Worm (Caenorhabditis elegans): ENCODE results near the gene sra-9.

sra-9 gene

ce11 chrII:9516836-9517235, 15.3 kb upstream of the sra-9 start, which contains the start of gene gcy-1:
Gene gcy-1, minus strand, starts transcription at chrII:9516936.
- TF ChIP-seq him-1 (tag; optimal IDR thresholded peaks at IDR 0.05) = no peak
- no peak for TF ChIP-seq W03F9.2 (tag; optimal IDR thresholded peaks at IDR 0.05)
- no peak for TF ChIP-seq dao-5 (tag; optimal IDR thresholded peaks at IDR 0.05)

- TF ChIP-seq W03F9.2 (tag; optimal IDR thresholded peaks at IDR 0.05) (no peak), dao-5 (tag; optimal IDR thresholded peaks at IDR 0.05) (no peak)
Observed at ce11 chrII:9518781-9519180, 13.3 kb upstream of the sra-9 start, which contains the start of the genes sfxn-1.1 and AH6.3. Gene sfxn-1.1, minus strand, starts transcription at chrII:9518881. Gene AH6.3, plus strand, starts transcription at chrII:9519055.

- no peak for TF ChIP-seq W03F9.2 (tag; optimal IDR thresholded peaks at IDR 0.05)
- no peak for TF ChIP-seq dao-5 (tag; optimal IDR thresholded peaks at IDR 0.05)
Observed at ce11 chrII:9521570-9521969, 10.5 kb upstream of the sra-9 start, which contains the start of gene sra-1. Gene sra-1, minus strand, starts transcription at chrII:9521670.

ce11 chrII:9522986-9523385, 9.1 kb upstream of the sra-9 start, which contains the start of gene AH6.17:
Gene AH6.17, plus strand, starts transcription at chrII:9523170.
- TF ChIP-seq him-1 (tag; optimal IDR thresholded peaks at IDR 0.05) = no peak
- TF ChIP-seq W03F9.2 (tag; optimal IDR thresholded peaks at IDR 0.05) = no peak
- TF ChIP-seq dao-5 (tag; optimal IDR thresholded peaks at IDR 0.05) = no peak

ce11 chrII:9523539-9524224, 8.4 kb upstream of the sra-9 start, which contains the start of gene mex-6:
Gene mex-6, plus strand, starts transcription at chrII:9524174.
- TF ChIP-seq dao-5 (tag; optimal IDR thresholded peaks at IDR 0.05) = no peak
- no peak for TF ChIP-seq W03F9.2 (tag; optimal IDR thresholded peaks at IDR 0.05)
- no peak for TF ChIP-seq him-1 (tag; optimal IDR thresholded peaks at IDR 0.05)

ce11 chrII:9528480-9528879, 3.6 kb upstream of the sra-9 start, which contains the start of gene sra-2:
Gene sra-2, plus strand, starts transcription at chrII:9528780.
- no peak for TF ChIP-seq him-1 (tag; optimal IDR thresholded peaks at IDR 0.05)
- no peak for TF ChIP-seq W03F9.2 (tag; optimal IDR thresholded peaks at IDR 0.05)
- TF ChIP-seq dao-5 (tag; optimal IDR thresholded peaks at IDR 0.05) = no peak

ce11 chrII:9537429-9537828, 5.3 kb downstream of the sra-9 start, which contains the start of gene sra-8:
Gene sra-8, plus strand, starts transcription at chrII:9537729.
- TF ChIP-seq him-1 (tag; optimal IDR thresholded peaks at IDR 0.05) (no peak), W03F9.2 (tag; optimal IDR thresholded peaks at IDR 0.05) (no peak), dao-5 (tag; optimal IDR thresholded peaks at IDR 0.05) (no peak)

ce11 chrII:9540723-9541122, 8.6 kb downstream of the sra-9 start, which contains the start of gene sra-3:
Gene sra-3, minus strand, starts transcription at chrII:9540823.
- TF ChIP-seq dao-5 (tag; optimal IDR thresholded peaks at IDR 0.05) = no peak
- TF ChIP-seq W03F9.2 (tag; optimal IDR thresholded peaks at IDR 0.05) = no peak
- TF ChIP-seq him-1 (tag; optimal IDR thresholded peaks at IDR 0.05) = no peak

- TF ChIP-seq him-1 (tag; optimal IDR thresholded peaks at IDR 0.05) (no peak), W03F9.2 (tag; optimal IDR thresholded peaks at IDR 0.05) (no peak), dao-5 (tag; optimal IDR thresholded peaks at IDR 0.05) (no peak)
Observed at ce11 chrII:9542785-9543184, 10.7 kb downstream of the sra-9 start, which contains the start of gene sra-4. Gene sra-4, minus strand, starts transcription at chrII:9542885.

ce11 chrII:9544386-9544785, 12.3 kb downstream of the sra-9 start, which contains the start of gene sra-7:
Gene sra-7, plus strand, starts transcription at chrII:9544686.
- TF ChIP-seq him-1 (tag; optimal IDR thresholded peaks at IDR 0.05) (no peak), dao-5 (tag; optimal IDR thresholded peaks at IDR 0.05) (no peak), W03F9.2 (tag; optimal IDR thresholded peaks at IDR 0.05) (no peak)

ce11 chrII:9550718-9551117, 18.6 kb downstream of the sra-9 start, which contains the start of gene sra-6:
Gene sra-6, minus strand, starts transcription at chrII:9550818.
- TF ChIP-seq dao-5 (tag; optimal IDR thresholded peaks at IDR 0.05) = no peak
- no peak for TF ChIP-seq him-1 (tag; optimal IDR thresholded peaks at IDR 0.05)
- TF ChIP-seq W03F9.2 (tag; optimal IDR thresholded peaks at IDR 0.05) = no peak

ce11 chrII:9551536-9551935, 19.4 kb downstream of the sra-9 start, which contains the start of gene F35H8.12:
Gene F35H8.12, plus strand, starts transcription at chrII:9551836.
- TF ChIP-seq dao-5 (tag; optimal IDR thresholded peaks at IDR 0.05) = no peak
- no peak for TF ChIP-seq him-1 (tag; optimal IDR thresholded peaks at IDR 0.05)
- no peak for TF ChIP-seq W03F9.2 (tag; optimal IDR thresholded peaks at IDR 0.05)

- TF ChIP-seq dao-5 (tag; optimal IDR thresholded peaks at IDR 0.05) = no peak
- TF ChIP-seq W03F9.2 (tag; optimal IDR thresholded peaks at IDR 0.05) = no peak
- no peak for TF ChIP-seq him-1 (tag; optimal IDR thresholded peaks at IDR 0.05)
Observed at ce11 chrII:9553179-9553578, 21.1 kb downstream of the sra-9 start, which contains the start of gene F35H8.1. Gene F35H8.1, minus strand, starts transcription at chrII:9553279.

- TF ChIP-seq dao-5 (tag; optimal IDR thresholded peaks at IDR 0.05) (no peak), W03F9.2 (tag; optimal IDR thresholded peaks at IDR 0.05) (no peak), him-1 (tag; optimal IDR thresholded peaks at IDR 0.05) (no peak)
Observed at ce11 chrII:9554925-9555553, 22.9 kb downstream of the sra-9 start, which contains the start of gene F35H8.2. Gene F35H8.2, plus strand, starts transcription at chrII:9555503.
